Worm (Caenorhabditis elegans) whole organism, L4 larva: ENCODE measurements around the gene slcf-2.

Experiments used
- D1046.2 ChIP-seq: fragments of 200-800 bp; sonication (Bioruptor generic); IDR thresholded peaks from 2 replicates; pipeline ENCODE4 v1.3.6; 2022; ENCODE audit warnings: missing genetic modification characterization, missing compliant biosample characterization
- F37D6.2 ChIP-seq: sonication (generic microtip); optimal IDR thresholded peaks from 2 replicates; lab custom pipeline; 2016; ENCODE audit warnings: mild to moderate bottlenecking, missing genetic modification characterization, missing compliant biosample characterization
- F44E2.7 ChIP-seq: fragments of 200-800 bp; sonication (Bioruptor generic); IDR thresholded peaks from 2 replicates; pipeline ENCODE4 v2.1.2; 2022; ENCODE audit warnings: missing genetic modification characterization, missing compliant biosample characterization
- T20F7.1 ChIP-seq: fragments of 200-800 bp; sonication (Bioruptor generic); optimal IDR thresholded peaks from 2 replicates; lab custom pipeline; 2018; ENCODE audit warnings: mild to moderate bottlenecking, missing genetic modification characterization, missing compliant biosample characterization
- Y75B8A.6 ChIP-seq: fragments of 200-800 bp; sonication (Bioruptor generic); IDR thresholded peaks from 2 replicates; pipeline ENCODE4 v1.3.6; 2022; ENCODE audit warnings: missing genetic modification reagents, missing genetic modification characterization, missing compliant biosample characterization
- ZK337.2 ChIP-seq: fragments of 200-800 bp; sonication (Bioruptor generic); IDR thresholded peaks from 2 replicates; pipeline ENCODE4 v1.3.6; 2022; ENCODE audit warnings: missing genetic modification reagents, missing genetic modification characterization, missing compliant biosample characterization
- aha-1 ChIP-seq: fragments of 150-350 bp; peaks from one replicate; lab custom pipeline; 2014; ENCODE audit warnings: missing biosample characterization, missing genetic modification characterization
- aly-2 ChIP-seq: sonication (generic microtip); optimal IDR thresholded peaks from 2 replicates; lab custom pipeline; 2018; ENCODE audit warnings: missing biosample characterization, missing genetic modification characterization
- arid-1 ChIP-seq: fragments of 200-800 bp; sonication (Bioruptor generic); conservative IDR thresholded peaks from 2 replicates; pipeline ENCODE4 v1.3.6; 2022; ENCODE audit warnings: missing genetic modification reagents, missing genetic modification characterization, missing compliant biosample characterization
- attf-4 ChIP-seq: sonication (generic microtip); optimal IDR thresholded peaks from 3 replicates; lab custom pipeline; 2017; ENCODE audit warnings: missing biosample characterization, missing genetic modification characterization
- ceh-20 ChIP-seq: fragments of 200-800 bp; sonication (Bioruptor generic); IDR thresholded peaks from 2 replicates; pipeline ENCODE4 v1.3.6; 2022; ENCODE audit warnings: missing genetic modification reagents, missing genetic modification characterization, missing compliant biosample characterization
- ceh-44 ChIP-seq: fragments of 200-800 bp; sonication (Bioruptor generic); IDR thresholded peaks from 2 replicates; pipeline ENCODE4 v1.3.6; 2022; ENCODE audit warnings: missing genetic modification reagents, missing genetic modification characterization, missing compliant biosample characterization
- ceh-82 ChIP-seq: sonication (generic microtip); optimal IDR thresholded peaks from 2 replicates; lab custom pipeline; 2017; ENCODE audit warnings: missing biosample characterization, missing genetic modification characterization
- ces-1 ChIP-seq: fragments of 150-350 bp; sonication (generic microtip); optimal IDR thresholded peaks from 4 replicates; lab custom pipeline; 2014; ENCODE audit warnings: missing biosample characterization, missing genetic modification reagents, missing genetic modification characterization
- cey-2 ChIP-seq: sonication (generic microtip); optimal IDR thresholded peaks from 3 replicates; lab custom pipeline; 2017; ENCODE audit warnings: missing genetic modification characterization, mild to moderate bottlenecking, missing compliant biosample characterization, antibody characterized with exemption, borderline replicate concordance; ENCODE audit not compliant: insufficient read depth
- daf-8 ChIP-seq: fragments of 200-800 bp; sonication (Bioruptor generic); IDR thresholded peaks from 2 replicates; pipeline ENCODE4 v1.3.6; 2022; ENCODE audit warnings: missing genetic modification characterization, missing compliant biosample characterization
- duxl-1 ChIP-seq: sonication (generic microtip); optimal IDR thresholded peaks from 2 replicates; lab custom pipeline; 2016; ENCODE audit warnings: mild to moderate bottlenecking, missing genetic modification characterization, moderate library complexity, missing compliant biosample characterization; ENCODE audit not compliant: poor library complexity
- fkh-10 ChIP-seq: fragments of 150-350 bp; optimal IDR thresholded peaks from 2 replicates; lab custom pipeline; 2014; ENCODE audit warnings: missing biosample characterization, missing genetic modification reagents, missing genetic modification characterization
- hif-1 ChIP-seq, 2 experiments: sonication (generic microtip); optimal IDR thresholded peaks; 2 replicates each; lab custom pipeline; 2016 to 2017; ENCODE audit warnings: missing compliant biosample characterization in 2 of 2, missing genetic modification characterization in 2 of 2, missing genetic modification reagents in 2 of 2, missing genotype in 2 of 2, mild to moderate bottlenecking in 1 of 2
- hlh-30 ChIP-seq: sonication (generic microtip); optimal IDR thresholded peaks from 2 replicates; lab custom pipeline; 2017; ENCODE audit warnings: antibody characterized with exemption, mild to moderate bottlenecking, missing genetic modification characterization, missing compliant biosample characterization; ENCODE audit not compliant: insufficient read depth
- lin-29 ChIP-seq: fragments of 200-800 bp; sonication (Bioruptor generic); IDR thresholded peaks from 2 replicates; pipeline ENCODE4 v1.3.6; 2022; ENCODE audit warnings: missing genetic modification reagents, missing genetic modification characterization, missing compliant biosample characterization
- lin-38 ChIP-seq: fragments of 200-800 bp; sonication (Bioruptor generic); IDR thresholded peaks from 2 replicates; pipeline ENCODE4 v1.3.6; 2022; ENCODE audit warnings: missing genetic modification reagents, missing genetic modification characterization, missing compliant biosample characterization
- lsy-2 ChIP-seq, 2 experiments: fragments of 150-350 bp in 1 of 2; sonication (generic microtip) in 1 of 2; optimal IDR thresholded peaks; 2 replicates each; lab custom pipeline; 2014 to 2017; ENCODE audit warnings: missing biosample characterization in 2 of 2, missing genetic modification characterization in 2 of 2
- mdl-1 ChIP-seq, 2 experiments: fragments of 150-350 bp in 1 of 2; sonication (generic microtip) in 1 of 2; optimal IDR thresholded peaks; 2 replicates each; lab custom pipeline; 2014 to 2017; ENCODE audit warnings: missing biosample characterization in 2 of 2, missing genetic modification characterization in 2 of 2
- mep-1 ChIP-seq: fragments of 150-350 bp; sonication (generic microtip); optimal IDR thresholded peaks from 3 replicates; lab custom pipeline; 2014; ENCODE audit warnings: missing biosample characterization, missing genetic modification characterization
- nhr-102 ChIP-seq: sonication (generic microtip); optimal IDR thresholded peaks from 2 replicates; lab custom pipeline; 2016; ENCODE audit warnings: mild to moderate bottlenecking, missing genetic modification characterization, moderate library complexity, missing compliant biosample characterization
- nhr-237 ChIP-seq: sonication (generic microtip); optimal IDR thresholded peaks from 2 replicates; lab custom pipeline; 2017; ENCODE audit warnings: missing biosample characterization, missing genetic modification characterization
- nhr-25 ChIP-seq: sonication (generic microtip); optimal IDR thresholded peaks from 2 replicates; lab custom pipeline; 2017; ENCODE audit warnings: missing genetic modification characterization, mild to moderate bottlenecking, missing compliant biosample characterization, antibody characterized with exemption, moderate library complexity, borderline replicate concordance; ENCODE audit not compliant: insufficient read depth
- nhr-28 ChIP-seq: fragments of 150-350 bp; optimal IDR thresholded peaks from 2 replicates; lab custom pipeline; 2014; ENCODE audit warnings: missing biosample characterization, missing genetic modification characterization
- nhr-41 ChIP-seq: fragments of 200-800 bp; sonication (Bioruptor generic); IDR thresholded peaks from 2 replicates; pipeline ENCODE4 v1.3.6; 2022; ENCODE audit warnings: missing genetic modification reagents, missing genetic modification characterization, missing compliant biosample characterization
- nhr-42 ChIP-seq: fragments of 200-800 bp; sonication (Bioruptor generic); IDR thresholded peaks from 2 replicates; pipeline ENCODE4 v1.3.6; 2022; ENCODE audit warnings: missing genetic modification characterization, missing compliant biosample characterization
- pqm-1 ChIP-seq: sonication (generic microtip); optimal IDR thresholded peaks from 2 replicates; lab custom pipeline; 2017; ENCODE audit warnings: missing biosample characterization, missing genetic modification characterization
- rbr-2 ChIP-seq: sonication (generic microtip); optimal IDR thresholded peaks from 2 replicates; lab custom pipeline; 2016; ENCODE audit warnings: missing genotype, missing genetic modification characterization, missing compliant biosample characterization
- set-16 ChIP-seq: fragments of 200-800 bp; sonication (Bioruptor generic); IDR thresholded peaks from 2 replicates; pipeline ENCODE4 v1.3.6; 2022; ENCODE audit warnings: missing genetic modification reagents, missing genetic modification characterization, missing compliant biosample characterization
- spr-1 ChIP-seq: sonication (generic microtip); optimal IDR thresholded peaks from 2 replicates; lab custom pipeline; 2016; ENCODE audit warnings: mild to moderate bottlenecking, missing genetic modification characterization, missing compliant biosample characterization
- unc-130 ChIP-seq: sonication (generic microtip); optimal IDR thresholded peaks from 2 replicates; lab custom pipeline; 2016; ENCODE audit warnings: missing genetic modification reagents, missing genetic modification characterization, missing compliant biosample characterization
- unc-62 ChIP-seq, 3 experiments: fragments of 150-350 bp in 1 of 3; sonication (generic microtip); optimal IDR thresholded peaks in 2 of 3; peaks in 1 of 3; 1 replicate in 1 of 3; 2 replicates in 2 of 3; lab custom pipeline; 2014 to 2017; ENCODE audit warnings: missing biosample characterization in 3 of 3, missing genetic modification characterization in 3 of 3, missing genetic modification reagents in 3 of 3, missing genotype in 1 of 3
- zfp-2 ChIP-seq: sonication (generic microtip); optimal IDR thresholded peaks from 2 replicates; lab custom pipeline; 2016; ENCODE audit warnings: mild to moderate bottlenecking, missing genetic modification characterization, missing compliant biosample characterization
- zfp-3 ChIP-seq: fragments of 200-800 bp; sonication (Bioruptor generic); conservative IDR thresholded peaks from 2 replicates; pipeline ENCODE4 v1.3.6; 2022; ENCODE audit warnings: missing genetic modification reagents, missing genetic modification characterization, missing compliant biosample characterization
- zip-2 ChIP-seq: fragments of 150-350 bp; optimal IDR thresholded peaks from 2 replicates; lab custom pipeline; 2014; ENCODE audit warnings: missing biosample characterization, missing genetic modification characterization
- ztf-11 ChIP-seq: fragments of 150-350 bp; optimal IDR thresholded peaks from 2 replicates; lab custom pipeline; 2014; ENCODE audit warnings: missing biosample characterization, missing genetic modification characterization

slcf-2 gene

ce11 chrX:3371264-3371663 is 22.4 kb upstream of the slcf-2 start (continued):
- TF ChIP-seq set-16 (no peak), ZK337.2 (GFP tag; lab: Robert Waterston, UW) (no peak), nhr-28 (tag; lab: Kevin White, UChicago) (peak; percentile 37), ztf-11 (no peak), nhr-25 (tag; lab: Kevin White, UChicago) (no peak), ces-1 (no peak), zfp-2 (tag; lab: Kevin White, UChicago) (no peak), spr-1 (tag; lab: Kevin White, UChicago) (peak; percentile 29), Y75B8A.6 (GFP tag; lab: Robert Waterston, UW) (no peak), F37D6.2 (peak; percentile 66), aha-1 (tag; lab: Kevin White, UChicago) (peak; percentile 99), lsy-2 (tag; optimal IDR thresholded peaks at IDR 0.05; lab: Kevin White, UChicago) (peak in 1 of 2 experiments; percentile 63), zfp-3 (GFP tag; lab: Robert Waterston, UW) (peak; percentile 65; the same call in 1 of the 2 replicates), hlh-30 (peak; percentile 72), nhr-237 (tag; lab: Kevin White, UChicago) (no peak), mep-1 (tag; lab: Kevin White, UChicago) (peak; percentile 78), ceh-44 (peak; percentile 95), pqm-1 (no peak), D1046.2 (GFP tag; lab: Robert Waterston, UW) (peak; percentile 76), attf-4 (tag; lab: Kevin White, UChicago) (no peak), F44E2.7 (GFP tag; lab: Robert Waterston, UW) (peak; percentile 96), zip-2 (tag; lab: Kevin White, UChicago) (no peak), hif-1 (tag; optimal IDR thresholded peaks at IDR 0.05; lab: Kevin White, UChicago) (peak in 1 of 2 experiments; percentile 30), duxl-1 (peak; percentile 65), ceh-82 (tag; lab: Kevin White, UChicago) (no peak), daf-8 (no peak), rbr-2 (tag; lab: Kevin White, UChicago) (peak; percentile 79), aly-2 (tag; lab: Kevin White, UChicago) (no peak), unc-130 (peak; percentile 44), T20F7.1 (peak; percentile 16), arid-1 (GFP tag; lab: Robert Waterston, UW) (peak; percentile 94), nhr-41 (peak; percentile 89), cey-2 (no peak), mdl-1 (tag; optimal IDR thresholded peaks at IDR 0.05; lab: Kevin White, UChicago) (peak in 1 of 2 experiments; percentile 56), lin-29 (peak; percentile 75), ceh-20 (GFP tag; lab: Robert Waterston, UW) (peak; percentile 81), nhr-102 (tag; lab: Kevin White, UChicago) (peak; percentile 77)

- TF ChIP-seq unc-62 (GFP tag; optimal IDR thresholded peaks at IDR 0.05 in 1 of 2; lab: Kevin White, UChicago), result peak in 1 of 2 experiments; percentile 62
- no peak for TF ChIP-seq unc-62 (tag; optimal IDR thresholded peaks at IDR 0.05; lab: Kevin White, UChicago)
- TF ChIP-seq pqm-1, result no peak
Observed at ce11 chrX:3374642-3375041, 19.0 kb upstream of the slcf-2 start, which contains the start of gene clc-3. Gene clc-3, minus strand, starts transcription at chrX:3374742.

- no peak for TF ChIP-seq nhr-41
- TF ChIP-seq nhr-42 (GFP tag; lab: Robert Waterston, UW), result no peak
- no peak for TF ChIP-seq lin-38
- TF ChIP-seq T20F7.1, result no peak
- peak; percentile 55 for TF ChIP-seq aha-1 (tag; lab: Kevin White, UChicago)
- no peak for TF ChIP-seq fkh-10 (GFP tag; lab: Kevin White, UChicago)
Observed at ce11 chrX:3375320-3375719, 18.3 kb upstream of the slcf-2 start.
